Fruit fly (Drosophila melanogaster) whole organism, pupa: ENCODE data around the gene Bulli.

Experiments
- CG10348 ChIP-seq: fragments of 200-800 bp; sonication (Bioruptor generic); IDR thresholded peaks from 2 replicates; pipeline ENCODE4 v1.3.6; 2022; ENCODE audit warnings: missing biosample characterization, missing genetic modification characterization
- CG12605 ChIP-seq: fragments of 200-800 bp; sonication (Bioruptor generic); IDR thresholded peaks from 2 replicates; pipeline ENCODE4 v1.3.6; 2022; ENCODE audit warnings: missing biosample characterization, missing genetic modification characterization
- CG13204 ChIP-seq: fragments of 200-800 bp; sonication (Bioruptor generic); optimal IDR thresholded peaks from 2 replicates; lab custom pipeline; 2018; ENCODE audit warnings: missing biosample characterization, mild to moderate bottlenecking, missing genetic modification characterization, moderate library complexity
- CG14655 ChIP-seq: fragments of 200-800 bp; sonication (Bioruptor generic); optimal IDR thresholded peaks from 3 replicates; lab custom pipeline; 2017; ENCODE audit warnings: mild to moderate bottlenecking, missing biosample characterization, missing genetic modification reagents, missing genetic modification characterization
- CG15710 ChIP-seq: fragments of 200-800 bp; sonication (Bioruptor generic); optimal IDR thresholded peaks from 2 replicates; lab custom pipeline; 2018; ENCODE audit warnings: missing biosample characterization, mild to moderate bottlenecking, missing genetic modification characterization, moderate library complexity
- CG17806 ChIP-seq: fragments of 200-800 bp; sonication (Bioruptor generic); optimal IDR thresholded peaks from 2 replicates; lab custom pipeline; 2018; ENCODE audit warnings: missing biosample characterization, mild to moderate bottlenecking, missing genetic modification characterization, moderate library complexity
- CG32121 ChIP-seq: fragments of 200-800 bp; sonication (Bioruptor generic); IDR thresholded peaks from 2 replicates; pipeline ENCODE4 v1.3.6; 2022; ENCODE audit warnings: missing biosample characterization, missing genetic modification characterization
- CG34367 ChIP-seq: fragments of 200-800 bp; sonication (Bioruptor generic); optimal IDR thresholded peaks from 2 replicates; lab custom pipeline; 2018; ENCODE audit warnings: missing biosample characterization, mild to moderate bottlenecking, missing genetic modification characterization
- CG4496 ChIP-seq: fragments of 200-800 bp; sonication (Bioruptor generic); IDR thresholded peaks from 3 replicates; pipeline ENCODE4 v1.3.6; 2022; ENCODE audit warnings: missing biosample characterization, missing genetic modification characterization
- CG8159 ChIP-seq: fragments of 200-800 bp; sonication (Bioruptor generic); optimal IDR thresholded peaks from 3 replicates; lab custom pipeline; 2018; ENCODE audit warnings: missing biosample characterization, mild to moderate bottlenecking, missing genetic modification characterization, moderate library complexity
- CG8301 ChIP-seq: fragments of 200-800 bp; sonication (Bioruptor generic); optimal IDR thresholded peaks from 2 replicates; lab custom pipeline; 2018; ENCODE audit warnings: missing biosample characterization, mild to moderate bottlenecking, missing genetic modification characterization
- CG9948 ChIP-seq: fragments of 200-800 bp; sonication (Bioruptor generic); optimal IDR thresholded peaks from 2 replicates; lab custom pipeline; 2018; ENCODE audit warnings: missing biosample characterization, mild to moderate bottlenecking, missing genetic modification characterization, moderate library complexity
- D1 ChIP-seq: fragments of 200-800 bp; sonication (Bioruptor generic); optimal IDR thresholded peaks from 2 replicates; lab custom pipeline; 2018; ENCODE audit warnings: missing biosample characterization, mild to moderate bottlenecking, missing genetic modification characterization, moderate library complexity
- EcR ChIP-seq: fragments of 200-800 bp; sonication (Bioruptor generic); optimal IDR thresholded peaks from 3 replicates; lab custom pipeline; 2019; ENCODE audit warnings: missing biosample characterization, missing genetic modification characterization, mild to moderate bottlenecking, moderate library complexity, missing genetic modification reagents
- Ets98B ChIP-seq: fragments of 200-800 bp; sonication (Bioruptor generic); IDR thresholded peaks from 2 replicates; pipeline ENCODE4 v1.3.6; 2022; ENCODE audit warnings: missing biosample characterization, missing genetic modification characterization
- Pif1A ChIP-seq: fragments of 200-800 bp; sonication (Bioruptor generic); optimal IDR thresholded peaks from 3 replicates; lab custom pipeline; 2016; ENCODE audit warnings: missing biosample characterization, missing genetic modification characterization
- Pif1B ChIP-seq: fragments of 200-800 bp; sonication (Bioruptor generic); optimal IDR thresholded peaks from 3 replicates; lab custom pipeline; 2016; ENCODE audit warnings: missing biosample characterization, missing genetic modification characterization
- Snoo ChIP-seq: fragments of 200-800 bp; sonication (Bioruptor generic); optimal IDR thresholded peaks from 3 replicates; lab custom pipeline; 2017; ENCODE audit warnings: missing biosample characterization, mild to moderate bottlenecking, missing genetic modification characterization, inconsistent platforms
- fd96Ca ChIP-seq: fragments of 200-800 bp; sonication (Bioruptor generic); IDR thresholded peaks from 3 replicates; pipeline ENCODE4 v1.3.6; 2022; ENCODE audit warnings: missing biosample characterization, missing genetic modification characterization
- gl ChIP-seq: fragments of 200-800 bp; sonication (Bioruptor generic); optimal IDR thresholded peaks from 2 replicates; lab custom pipeline; 2018; ENCODE audit warnings: missing biosample characterization, mild to moderate bottlenecking, missing genetic modification characterization
- rn ChIP-seq: fragments of 200-800 bp; sonication (Bioruptor generic); IDR thresholded peaks from 2 replicates; pipeline ENCODE4 v1.3.6; 2022; ENCODE audit warnings: missing biosample characterization, missing genetic modification characterization

Gene Bulli

DNA sequence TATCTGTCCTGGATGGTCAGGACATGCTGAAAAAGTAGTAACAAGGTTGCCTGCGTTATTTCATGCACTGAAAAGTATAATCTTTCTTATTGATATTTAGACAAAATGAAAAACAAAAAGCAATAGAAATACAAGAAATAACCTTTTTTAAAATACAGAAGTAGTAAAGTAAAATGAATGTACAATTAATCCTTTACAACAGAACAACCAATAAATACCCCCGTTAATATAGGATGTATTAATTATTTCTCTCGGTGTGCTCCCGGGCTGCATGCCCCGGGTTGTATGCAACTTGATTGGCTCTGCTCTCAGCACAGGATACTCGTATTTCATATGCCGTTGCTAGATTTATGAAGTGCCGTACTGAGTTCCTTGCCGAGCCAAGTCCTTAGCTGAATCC lies 10.1 kb downstream of the Bulli start:
- TF ChIP-seq CG4496 (GFP tag; lab: Robert Waterston, UW): no peak
- TF ChIP-seq CG13204 (GFP tag; lab: Kevin White, UChicago): no peak
- peak; percentile 9 for TF ChIP-seq CG14655 (GFP tag; lab: Kevin White, UChicago)
- peak; percentile 2 for TF ChIP-seq CG8301
- no peak for TF ChIP-seq CG12605 (GFP tag; lab: Robert Waterston, UW)
- TF ChIP-seq CG34367 (tag; lab: Kevin White, UChicago): no peak
- TF ChIP-seq CG17806 (tag; lab: Kevin White, UChicago): peak; percentile 3
- TF ChIP-seq EcR: no peak
- no peak for TF ChIP-seq Pif1A (GFP tag; lab: Kevin White, UChicago)
- no peak for TF ChIP-seq Snoo
- no peak for TF ChIP-seq gl
- peak; percentile 29 for TF ChIP-seq CG8159 (tag; lab: Kevin White, UChicago)
- no peak for TF ChIP-seq D1
- no peak for TF ChIP-seq Ets98B (GFP tag; lab: Robert Waterston, UW)
- no peak for TF ChIP-seq CG15710
- TF ChIP-seq fd96Ca (GFP tag; lab: Robert Waterston, UW): no peak
- TF ChIP-seq, all 21 proteins: peak for 4

- TF ChIP-seq CG12605 (GFP tag; lab: Robert Waterston, UW) (no peak), Snoo (no peak), CG4496 (GFP tag; lab: Robert Waterston, UW) (no peak), CG34367 (tag; lab: Kevin White, UChicago) (no peak), gl (no peak), CG17806 (tag; lab: Kevin White, UChicago) (no peak), CG9948 (tag; lab: Kevin White, UChicago) (no peak), EcR (no peak), CG13204 (GFP tag; lab: Kevin White, UChicago) (no peak), CG14655 (GFP tag; lab: Kevin White, UChicago) (no peak), Ets98B (GFP tag; lab: Robert Waterston, UW) (no peak), rn (GFP tag; lab: Robert Waterston, UW) (no peak), CG8159 (tag; lab: Kevin White, UChicago) (no peak), CG15710 (no peak), fd96Ca (GFP tag; lab: Robert Waterston, UW) (no peak), CG32121 (GFP tag; lab: Robert Waterston, UW) (no peak)
- TF ChIP-seq, all 21 proteins: peak for 0
Observed at dm6 chr3L:6500470-6500869, 12.0 kb downstream of the Bulli start.

dm6 chr3L:6508083-6508482 lies 19.6 kb downstream of the Bulli start:
- TF ChIP-seq CG10348 (no peak), EcR (no peak), Pif1A (GFP tag; lab: Kevin White, UChicago) (no peak), CG8159 (tag; lab: Kevin White, UChicago) (no peak), gl (no peak), CG13204 (GFP tag; lab: Kevin White, UChicago) (no peak), Ets98B (GFP tag; lab: Robert Waterston, UW) (no peak), rn (GFP tag; lab: Robert Waterston, UW) (no peak), Pif1B (GFP tag; lab: Kevin White, UChicago) (no peak), fd96Ca (GFP tag; lab: Robert Waterston, UW) (no peak), CG17806 (tag; lab: Kevin White, UChicago) (no peak), CG34367 (tag; lab: Kevin White, UChicago) (no peak), CG15710 (no peak), CG8301 (no peak), D1 (no peak)

DNA sequence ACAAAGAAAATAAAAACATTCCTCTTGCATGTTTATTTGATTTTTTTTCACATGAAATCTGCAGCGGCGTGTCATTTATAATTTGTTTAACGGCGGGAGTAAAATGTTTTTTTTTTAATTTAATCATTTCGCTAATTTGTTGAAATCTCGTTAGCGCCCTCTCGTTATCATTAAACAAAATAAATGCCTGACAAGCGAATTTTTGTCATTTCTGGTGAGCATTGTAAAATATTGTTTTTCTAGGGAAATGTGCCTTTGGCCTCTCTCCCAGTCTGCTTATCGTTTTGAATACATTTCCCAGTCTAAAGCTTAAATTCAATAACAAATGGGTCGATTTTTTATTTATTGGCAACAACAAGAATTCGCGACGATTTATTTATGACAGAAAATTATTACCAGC lies 23.8 kb downstream of the Bulli start:
- TF ChIP-seq Snoo (no peak), CG8301 (no peak), rn (GFP tag; lab: Robert Waterston, UW) (no peak), CG17806 (tag; lab: Kevin White, UChicago) (no peak), CG10348 (no peak)

DNA sequence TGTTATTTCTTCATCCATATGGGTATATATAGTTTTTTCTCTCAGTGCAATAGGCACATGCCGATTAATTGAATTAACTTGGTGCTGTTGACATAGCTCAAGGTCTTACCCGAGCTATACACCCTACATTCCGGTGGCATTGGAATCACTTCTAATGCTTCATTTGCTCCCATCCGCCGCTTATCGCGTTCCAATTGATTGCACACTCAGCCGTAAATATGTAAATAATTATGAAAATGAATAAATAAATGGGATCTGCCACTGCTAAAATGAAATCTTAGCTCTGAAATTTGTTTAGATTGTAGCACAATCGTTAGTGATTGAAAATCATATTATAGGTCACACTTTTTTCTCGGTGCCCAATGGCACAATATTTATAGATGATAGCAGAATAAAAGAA lies 28.4 kb downstream of the Bulli start:
- TF ChIP-seq CG4496 (GFP tag; lab: Robert Waterston, UW) (no peak), CG10348 (no peak), CG15710 (no peak), CG8159 (tag; lab: Kevin White, UChicago) (no peak), CG17806 (tag; lab: Kevin White, UChicago) (no peak), D1 (no peak), rn (GFP tag; lab: Robert Waterston, UW) (no peak), Snoo (no peak), CG34367 (tag; lab: Kevin White, UChicago) (no peak), Pif1B (GFP tag; lab: Kevin White, UChicago) (no peak), CG12605 (GFP tag; lab: Robert Waterston, UW) (no peak), Pif1A (GFP tag; lab: Kevin White, UChicago) (no peak), fd96Ca (GFP tag; lab: Robert Waterston, UW) (no peak), gl (no peak)
- TF ChIP-seq, all 21 proteins: peak for 0

dm6 chr3L:6519678-6520077 lies 31.2 kb downstream of the Bulli start:
- TF ChIP-seq CG12605 (GFP tag; lab: Robert Waterston, UW) (no peak), CG17806 (tag; lab: Kevin White, UChicago) (no peak), Snoo (no peak), CG13204 (GFP tag; lab: Kevin White, UChicago) (no peak), rn (GFP tag; lab: Robert Waterston, UW) (no peak), CG4496 (GFP tag; lab: Robert Waterston, UW) (no peak), fd96Ca (GFP tag; lab: Robert Waterston, UW) (no peak), D1 (no peak), Pif1A (GFP tag; lab: Kevin White, UChicago) (no peak), CG32121 (GFP tag; lab: Robert Waterston, UW) (no peak), Ets98B (GFP tag; lab: Robert Waterston, UW) (no peak), gl (no peak), CG14655 (GFP tag; lab: Kevin White, UChicago) (no peak), CG15710 (no peak), EcR (no peak), CG8301 (no peak)
